Worm (Caenorhabditis elegans): ENCODE data around the gene Y73B6BL.29.

DNA sequence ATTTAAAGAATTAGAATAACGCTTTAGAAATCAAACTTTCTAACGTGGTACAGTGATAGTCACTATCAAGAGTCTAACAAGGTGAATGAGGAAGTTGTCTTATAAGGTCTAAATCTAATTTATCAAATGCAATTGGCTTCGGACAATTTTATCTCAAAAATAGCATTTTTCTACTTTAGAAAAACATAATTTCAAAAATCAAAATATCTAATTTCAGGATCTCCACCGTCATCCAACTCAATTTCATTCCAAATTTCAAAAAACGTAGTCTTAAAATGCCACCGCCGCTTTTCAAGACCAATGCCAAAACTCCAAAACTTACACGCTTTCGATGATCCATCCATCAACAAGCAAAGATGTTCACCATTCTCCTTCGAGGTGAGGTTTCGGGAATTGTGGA is 43.3 kb downstream of the Y73B6BL.29 start, which contains the start of gene Y73B6BL.270:
- no peak for TF ChIP-seq ceh-13 (GFP tag; optimal IDR thresholded peaks at IDR 0.05)
- no peak for TF ChIP-seq tbx-37 (GFP tag; conservative IDR thresholded peaks at IDR 0.05)
- no peak for TF ChIP-seq pes-1 (GFP tag; IDR thresholded peaks at IDR 0.05)

Measured in whole organism, early embryonic.